Fruit fly (Drosophila melanogaster) whole organism, wandering third instar larva: ENCODE data around the gene Est-P.

Experiments used
- Hnf4 ChIP-seq: fragments of 200-800 bp; sonication (Bioruptor generic); optimal IDR thresholded peaks from 2 replicates; lab custom pipeline; 2016; ENCODE audit warnings: missing biosample characterization, mild to moderate bottlenecking, missing genetic modification characterization
- Hr78 ChIP-seq: fragments of >200 bp; optimal IDR thresholded peaks from 2 replicates; lab custom pipeline; 2017; ENCODE audit warnings: missing biosample characterization, missing genetic modification characterization
- Jra ChIP-seq: sonication (Bioruptor generic); optimal IDR thresholded peaks from 2 replicates; lab custom pipeline; 2016; ENCODE audit warnings: missing biosample characterization, missing genetic modification characterization
- N ChIP-seq: fragments of >200 bp; optimal IDR thresholded peaks from 2 replicates; lab custom pipeline; 2018; ENCODE audit warnings: missing biosample characterization, missing external identifiers, missing genetic modification characterization
- OdsH ChIP-seq: fragments of 200-800 bp; sonication (Bioruptor generic); optimal IDR thresholded peaks from 2 replicates; lab custom pipeline; 2016; ENCODE audit warnings: missing biosample characterization, mild to moderate bottlenecking, missing genetic modification characterization
- h ChIP-seq: fragments of 200-800 bp; sonication (Bioruptor generic); optimal IDR thresholded peaks from 3 replicates; lab custom pipeline; 2016; ENCODE audit warnings: missing biosample characterization, mild to moderate bottlenecking, missing genetic modification characterization
- jim ChIP-seq: fragments of 175-275, 200-325 bp; sonication (Bioruptor generic); optimal IDR thresholded peaks from 2 replicates; lab custom pipeline; 2016; ENCODE audit warnings: missing biosample characterization, mild to moderate bottlenecking, missing genetic modification characterization
- lola ChIP-seq: fragments of >200 bp; optimal IDR thresholded peaks from 2 replicates; lab custom pipeline; 2017; ENCODE audit warnings: missing biosample characterization, missing genetic modification characterization
- pan ChIP-seq: fragments of >200 bp; optimal IDR thresholded peaks from 2 replicates; lab custom pipeline; 2017
- sage ChIP-seq: fragments of 200-800 bp; sonication (Bioruptor generic); optimal IDR thresholded peaks from 2 replicates; lab custom pipeline; 2016; ENCODE audit warnings: missing biosample characterization, mild to moderate bottlenecking, missing genetic modification characterization

DNA sequence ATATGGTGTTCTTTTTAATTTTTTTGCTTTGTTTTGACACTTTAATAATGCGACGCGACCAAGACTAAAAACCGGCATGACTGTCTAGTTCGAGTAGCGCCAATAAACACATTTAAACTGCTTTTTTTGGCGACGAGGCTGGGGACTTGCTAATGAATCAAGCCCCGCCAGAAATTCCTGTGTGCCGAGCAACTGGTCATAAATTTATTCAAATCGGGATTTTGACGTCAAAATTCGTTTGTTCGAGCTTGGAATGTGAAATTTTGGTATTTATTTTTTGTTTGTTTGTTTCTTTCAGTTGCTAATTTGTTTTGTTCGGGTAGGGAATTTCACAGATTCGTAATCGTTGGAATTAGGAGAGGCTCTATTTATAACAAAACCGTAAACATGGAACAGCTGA is 12.4 kb downstream of the Est-P start:
- TF ChIP-seq pan (lab: Kevin White, UChicago) (no peak), Hr78 (GFP tag; lab: Kevin White, UChicago) (no peak), OdsH (GFP tag; lab: Kevin White, UChicago) (no peak), Hnf4 (no peak), h (GFP tag; lab: Kevin White, UChicago) (no peak), Jra (GFP tag; lab: Kevin White, UChicago) (no peak), jim (GFP tag; lab: Kevin White, UChicago) (no peak), sage (GFP tag; lab: Kevin White, UChicago) (no peak), N (GFP tag; lab: Kevin White, UChicago) (no peak), lola (no peak)
